Worm (Caenorhabditis elegans) whole organism, L1 larva: ENCODE measurements around the gene T14B4.3.

ENCODE experiments used
- C04F5.9 ChIP-seq: sonication (generic microtip); optimal IDR thresholded peaks from 2 replicates; lab custom pipeline; 2016; ENCODE audit warnings: missing genetic modification characterization, missing compliant biosample characterization
- C16A3.4 ChIP-seq: fragments of 150-350 bp; optimal IDR thresholded peaks from 2 replicates; lab custom pipeline; 2014; ENCODE audit warnings: missing biosample characterization, missing genetic modification characterization
- F16B12.6 ChIP-seq: fragments of 150-350 bp; optimal IDR thresholded peaks from 2 replicates; lab custom pipeline; 2014; ENCODE audit warnings: missing biosample characterization, missing genetic modification characterization
- Y116A8C.19 ChIP-seq: sonication (generic microtip); optimal IDR thresholded peaks from 2 replicates; lab custom pipeline; 2016; ENCODE audit warnings: missing compliant biosample characterization, missing genetic modification characterization, borderline replicate concordance
- aha-1 ChIP-seq: fragments of 150-350 bp; optimal IDR thresholded peaks from 2 replicates; lab custom pipeline; 2014; ENCODE audit warnings: missing biosample characterization, missing genetic modification characterization
- ceh-63 ChIP-seq: fragments of 200-800 bp; sonication (Bioruptor generic); optimal IDR thresholded peaks from 2 replicates; lab custom pipeline; 2018; ENCODE audit warnings: mild to moderate bottlenecking, missing genetic modification characterization, missing compliant biosample characterization
- ceh-82 ChIP-seq, 3 experiments: fragments of 150-350 bp in 1 of 3; sonication (generic microtip) in 2 of 3; optimal IDR thresholded peaks; 2 replicates each; lab custom pipeline; 2014 to 2017; ENCODE audit warnings: missing biosample characterization in 3 of 3, missing genetic modification characterization in 3 of 3
- dpl-1 ChIP-seq, 3 experiments: fragments of 150-350 bp in 2 of 3; sonication (generic microtip) in 1 of 3; optimal IDR thresholded peaks; 2 replicates each; lab custom pipeline; 2014 to 2017; ENCODE audit warnings: missing biosample characterization in 3 of 3, missing genetic modification characterization in 3 of 3, missing genetic modification reagents in 3 of 3
- dsc-1 ChIP-seq: sonication (generic microtip); optimal IDR thresholded peaks from 2 replicates; lab custom pipeline; 2016; ENCODE audit warnings: mild to moderate bottlenecking, missing genetic modification characterization, missing compliant biosample characterization
- efl-1 ChIP-seq, 4 experiments: fragments of 150-350 bp; optimal IDR thresholded peaks in 3 of 4; peaks in 1 of 4; 1 replicate in 1 of 4; 2 replicates in 3 of 4; lab custom pipeline; 2014; ENCODE audit warnings: missing biosample characterization in 2 of 4, missing genetic modification characterization in 2 of 4, missing genetic modification reagents in 2 of 4
- egl-13 ChIP-seq: sonication (generic microtip); optimal IDR thresholded peaks from 2 replicates; lab custom pipeline; 2016; ENCODE audit warnings: missing genotype, missing genetic modification reagents, missing genetic modification characterization, missing compliant biosample characterization
- elt-3 ChIP-seq, 6 experiments: fragments of 150-350 bp in 1 of 6; sonication (generic microtip); optimal IDR thresholded peaks; 2 replicates each; lab custom pipeline; 2017 to 2018; ENCODE audit warnings: missing biosample characterization in 6 of 6, missing genetic modification characterization in 6 of 6, inconsistent platforms in 1 of 6
- ets-5 ChIP-seq: fragments of 200-800 bp; sonication (Bioruptor generic); IDR thresholded peaks from 2 replicates; pipeline ENCODE4 v1.3.6; 2022; ENCODE audit warnings: missing genetic modification characterization, missing compliant biosample characterization
- fkh-10 ChIP-seq: sonication (generic microtip); optimal IDR thresholded peaks from 2 replicates; lab custom pipeline; 2017; ENCODE audit warnings: missing biosample characterization, missing genetic modification reagents, missing genetic modification characterization
- fkh-8 ChIP-seq: sonication (generic microtip); optimal IDR thresholded peaks from 2 replicates; lab custom pipeline; 2016; ENCODE audit warnings: mild to moderate bottlenecking, missing genetic modification characterization, missing compliant biosample characterization
- fos-1 ChIP-seq: fragments of 150-350 bp; optimal IDR thresholded peaks from 2 replicates; lab custom pipeline; 2014; ENCODE audit warnings: missing biosample characterization, missing genetic modification characterization
- grh-1 ChIP-seq: fragments of 200-800 bp; sonication (Bioruptor generic); IDR thresholded peaks from 2 replicates; pipeline ENCODE4 v1.3.6; 2022; ENCODE audit warnings: missing genetic modification reagents, missing genetic modification characterization, missing compliant biosample characterization
- hlh-17 ChIP-seq: fragments of 200-800 bp; sonication (Bioruptor generic); optimal IDR thresholded peaks from 2 replicates; lab custom pipeline; 2018; ENCODE audit warnings: missing genetic modification characterization, mild to moderate bottlenecking, missing compliant biosample characterization, moderate library complexity, borderline replicate concordance
- irx-1 ChIP-seq: sonication (generic microtip); optimal IDR thresholded peaks from 2 replicates; lab custom pipeline; 2016; ENCODE audit warnings: missing genetic modification characterization, missing compliant biosample characterization
- isw-1 ChIP-seq: fragments of 200-800 bp; sonication (Bioruptor generic); IDR thresholded peaks from 2 replicates; pipeline ENCODE4 v1.3.6; 2022; ENCODE audit warnings: missing genetic modification characterization, missing compliant biosample characterization
- jun-1 ChIP-seq: fragments of 150-350 bp; optimal IDR thresholded peaks from 2 replicates; lab custom pipeline; 2014; ENCODE audit warnings: missing biosample characterization, missing genetic modification reagents, missing genetic modification characterization
- lin-14 ChIP-seq: fragments of 200-800 bp; sonication (Bioruptor generic); optimal IDR thresholded peaks from 2 replicates; lab custom pipeline; 2018; ENCODE audit warnings: mild to moderate bottlenecking, missing genetic modification characterization, moderate library complexity, missing compliant biosample characterization
- lin-39 ChIP-seq: fragments of 150-350 bp; optimal IDR thresholded peaks from 2 replicates; lab custom pipeline; 2014; ENCODE audit warnings: missing biosample characterization, missing genetic modification reagents, missing genetic modification characterization
- mdl-1 ChIP-seq, 2 experiments: fragments of 150-350 bp; optimal IDR thresholded peaks; 2 replicates each; lab custom pipeline; 2014 to 2017; ENCODE audit warnings: missing biosample characterization in 2 of 2, missing genetic modification characterization in 2 of 2, inconsistent platforms in 1 of 2
- mep-1 ChIP-seq: fragments of 150-350 bp; optimal IDR thresholded peaks from 2 replicates; lab custom pipeline; 2014; ENCODE audit warnings: missing biosample characterization, missing genetic modification characterization
- nhr-11 ChIP-seq: fragments of 150-350 bp; optimal IDR thresholded peaks from 2 replicates; lab custom pipeline; 2014; ENCODE audit warnings: missing biosample characterization, missing genetic modification characterization
- nhr-12 ChIP-seq: sonication (generic microtip); optimal IDR thresholded peaks from 2 replicates; lab custom pipeline; 2017; ENCODE audit warnings: missing biosample characterization, missing genetic modification characterization
- nhr-20 ChIP-seq: sonication (generic microtip); optimal IDR thresholded peaks from 2 replicates; lab custom pipeline; 2016; ENCODE audit warnings: mild to moderate bottlenecking, missing genetic modification characterization, missing compliant biosample characterization
- nhr-71 ChIP-seq: sonication (generic microtip); optimal IDR thresholded peaks from 2 replicates; lab custom pipeline; 2016; ENCODE audit warnings: mild to moderate bottlenecking, missing genetic modification characterization, moderate library complexity, missing compliant biosample characterization
- nhr-76 ChIP-seq: sonication (generic microtip); optimal IDR thresholded peaks from 2 replicates; lab custom pipeline; 2017; ENCODE audit warnings: missing biosample characterization, missing genetic modification characterization
- nhr-84 ChIP-seq: sonication (generic microtip); optimal IDR thresholded peaks from 2 replicates; lab custom pipeline; 2017; ENCODE audit warnings: missing biosample characterization, missing genetic modification characterization
- nhr-90 ChIP-seq: sonication (generic microtip); optimal IDR thresholded peaks from 2 replicates; lab custom pipeline; 2016; ENCODE audit warnings: mild to moderate bottlenecking, missing genetic modification characterization, missing compliant biosample characterization; ENCODE audit not compliant: poor library complexity
- pag-3 ChIP-seq: sonication (generic microtip); optimal IDR thresholded peaks from 2 replicates; lab custom pipeline; 2017; ENCODE audit warnings: missing genetic modification characterization, mild to moderate bottlenecking, missing compliant biosample characterization, antibody characterized with exemption, borderline replicate concordance; ENCODE audit not compliant: insufficient read depth
- pax-3 ChIP-seq: fragments of 200-800 bp; sonication (Bioruptor generic); optimal IDR thresholded peaks from 2 replicates; lab custom pipeline; 2018; ENCODE audit warnings: mild to moderate bottlenecking, missing genetic modification characterization, moderate library complexity, missing compliant biosample characterization
- skn-1 ChIP-seq: fragments of 150-350 bp; optimal IDR thresholded peaks from 2 replicates; lab custom pipeline; 2014; ENCODE audit warnings: missing biosample characterization, missing genetic modification characterization
- snu-23 ChIP-seq: sonication (generic microtip); optimal IDR thresholded peaks from 2 replicates; lab custom pipeline; 2016; ENCODE audit warnings: missing genetic modification characterization, missing compliant biosample characterization
- sox-4 ChIP-seq: sonication (generic microtip); optimal IDR thresholded peaks from 2 replicates; lab custom pipeline; 2016; ENCODE audit warnings: missing genetic modification characterization, missing compliant biosample characterization
- sptf-1 ChIP-seq: fragments of 150-350 bp; optimal IDR thresholded peaks from 2 replicates; lab custom pipeline; 2014; ENCODE audit warnings: missing biosample characterization, missing genetic modification characterization
- sup-37 ChIP-seq: fragments of 200-800 bp; sonication (Bioruptor generic); optimal IDR thresholded peaks from 2 replicates; lab custom pipeline; 2018; ENCODE audit warnings: mild to moderate bottlenecking, missing genetic modification characterization, missing compliant biosample characterization
- swsn-7 ChIP-seq: sonication (generic microtip); optimal IDR thresholded peaks from 2 replicates; lab custom pipeline; 2016; ENCODE audit warnings: missing genetic modification characterization, missing compliant biosample characterization
- tbx-2 ChIP-seq: sonication (generic microtip); optimal IDR thresholded peaks from 2 replicates; lab custom pipeline; 2016; ENCODE audit warnings: missing genetic modification characterization, missing compliant biosample characterization
- unc-130 ChIP-seq: fragments of 150-350 bp; optimal IDR thresholded peaks from 2 replicates; lab custom pipeline; 2017; ENCODE audit warnings: missing biosample characterization, missing genetic modification characterization, inconsistent platforms
- unc-30 ChIP-seq: sonication (generic microtip); optimal IDR thresholded peaks from 2 replicates; lab custom pipeline; 2017; ENCODE audit warnings: missing biosample characterization, missing genetic modification characterization
- unc-62 ChIP-seq: fragments of 150-350 bp; optimal IDR thresholded peaks from 2 replicates; lab custom pipeline; 2014; ENCODE audit warnings: missing biosample characterization, missing genetic modification reagents, missing genetic modification characterization
- unc-86 ChIP-seq: sonication (generic microtip); optimal IDR thresholded peaks from 2 replicates; lab custom pipeline; 2016; ENCODE audit warnings: missing genetic modification characterization, missing compliant biosample characterization
- xbp-1 ChIP-seq: sonication (generic microtip); optimal IDR thresholded peaks from 2 replicates; lab custom pipeline; 2016; ENCODE audit warnings: missing genetic modification characterization, missing compliant biosample characterization
- ztf-11 ChIP-seq, 2 experiments: sonication (generic microtip); optimal IDR thresholded peaks; 2 replicates each; lab custom pipeline; 2016 to 2017; ENCODE audit warnings: missing genetic modification characterization in 2 of 2, missing biosample characterization in 1 of 2, missing compliant biosample characterization in 1 of 2

The T14B4.3 gene

ce11 chrII:6742614-6743013 lies 7.9 kb downstream of the T14B4.3 start, which contains the start of gene F41G3.6:
F41G3.6 (plus strand) TSS chrII:6742914.
- TF ChIP-seq C16A3.4 (tag; lab: Kevin White, UChicago) (no peak), sptf-1 (tag; lab: Kevin White, UChicago) (no peak), lin-39 (no peak), unc-62 (GFP tag; lab: Kevin White, UChicago) (no peak), nhr-84 (tag; lab: Kevin White, UChicago) (no peak), ztf-11 (tag; optimal IDR thresholded peaks at IDR 0.05; lab: Kevin White, UChicago) (no peak), skn-1 (tag; lab: Kevin White, UChicago) (no peak), mep-1 (no peak), nhr-11 (tag; lab: Kevin White, UChicago) (no peak), jun-1 (tag; lab: Kevin White, UChicago) (no peak), pag-3 (tag; lab: Kevin White, UChicago) (no peak), irx-1 (tag; lab: Kevin White, UChicago) (no peak), ceh-82 (tag; optimal IDR thresholded peaks at IDR 0.05; lab: Kevin White, UChicago) (no peak), xbp-1 (tag; lab: Kevin White, UChicago) (no peak), isw-1 (GFP tag; lab: Robert Waterston, UW) (no peak)

- no peak for TF ChIP-seq fos-1 (tag; lab: Kevin White, UChicago)
- no peak for TF ChIP-seq efl-1 (optimal IDR thresholded peaks at IDR 0.05; lab: Kevin White, UChicago)
- peak in 1 of 2 experiments; percentile 12 for TF ChIP-seq efl-1 (GFP tag; optimal IDR thresholded peaks at IDR 0.05 in 1 of 2; lab: Kevin White, UChicago)
- TF ChIP-seq sup-37: no peak
- TF ChIP-seq elt-3 (tag; optimal IDR thresholded peaks at IDR 0.05; lab: Kevin White, UChicago): no peak
Measured at ce11 chrII:6744648-6745047, 9.9 kb downstream of the T14B4.3 start, which contains the start of gene ins-15. ins-15 (minus strand) TSS chrII:6744748.

DNA sequence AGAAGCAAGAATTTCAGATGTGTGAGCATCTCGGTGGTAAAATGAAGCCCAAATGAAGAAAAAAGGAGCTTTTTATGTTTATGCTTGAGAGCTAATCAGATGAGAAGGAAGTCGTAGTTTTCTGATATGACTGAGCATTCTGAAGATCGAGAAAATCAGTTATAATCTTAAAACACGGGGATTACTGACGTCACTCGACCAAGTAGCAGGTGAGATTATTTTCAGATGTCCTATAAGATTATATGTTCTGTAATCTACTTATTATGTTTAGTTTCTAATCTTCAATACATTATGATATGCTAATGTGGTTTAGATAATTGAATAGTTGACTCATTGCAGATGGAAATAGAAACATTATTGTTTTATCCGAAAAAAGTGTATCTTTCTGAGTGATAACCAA lies 11.0 kb downstream of the T14B4.3 start, which contains the start of gene ins-14:
TSS of gene ins-14 (minus strand) at position 32 of the 400 bp plus-strand sequence.
- TF ChIP-seq ets-5 (GFP tag; lab: Robert Waterston, UW) (no peak), nhr-12 (no peak), mep-1 (no peak), fkh-8 (tag; lab: Kevin White, UChicago) (peak; percentile 80), nhr-76 (tag; lab: Kevin White, UChicago) (no peak), sox-4 (tag; lab: Kevin White, UChicago) (peak; percentile 28), unc-130 (tag; lab: Kevin White, UChicago) (no peak), fkh-10 (GFP tag; lab: Kevin White, UChicago) (no peak), pax-3 (tag; lab: Kevin White, UChicago) (peak; percentile 50), dpl-1 (GFP tag; optimal IDR thresholded peaks at IDR 0.05; lab: Kevin White, UChicago) (no peak), snu-23 (GFP tag; lab: Kevin White, UChicago) (no peak), lin-14 (GFP tag; lab: Kevin White, UChicago) (no peak), Y116A8C.19 (tag; lab: Kevin White, UChicago) (no peak), nhr-90 (tag; lab: Kevin White, UChicago) (no peak), egl-13 (tag; lab: Kevin White, UChicago) (peak; percentile 60), fos-1 (tag; lab: Kevin White, UChicago) (peak; percentile 33), nhr-71 (tag; lab: Kevin White, UChicago) (peak; percentile 53), unc-62 (GFP tag; lab: Kevin White, UChicago) (no peak), efl-1 (optimal IDR thresholded peaks at IDR 0.05; lab: Kevin White, UChicago) (no peak), efl-1 (GFP tag; optimal IDR thresholded peaks at IDR 0.05 in 1 of 2; lab: Kevin White, UChicago) (peak in 1 of 2 experiments; percentile 75), hlh-17 (GFP tag; lab: Kevin White, UChicago) (no peak), lin-39 (no peak), dsc-1 (tag; lab: Kevin White, UChicago) (peak; percentile 96), nhr-20 (tag; lab: Kevin White, UChicago) (peak; percentile 4), xbp-1 (tag; lab: Kevin White, UChicago) (no peak), swsn-7 (tag; lab: Kevin White, UChicago) (no peak), ceh-63 (GFP tag; lab: Kevin White, UChicago) (no peak), C04F5.9 (no peak), F16B12.6 (tag; lab: Kevin White, UChicago) (no peak), unc-86 (tag; lab: Kevin White, UChicago) (no peak), tbx-2 (tag; lab: Kevin White, UChicago) (no peak), aha-1 (tag; lab: Kevin White, UChicago) (no peak), mdl-1 (tag; optimal IDR thresholded peaks at IDR 0.05; lab: Kevin White, UChicago) (no peak), grh-1 (no peak), unc-30 (tag; lab: Kevin White, UChicago) (no peak)
